Fruit fly (Drosophila melanogaster) whole organism, prepupa: ENCODE measurements around the gene CG31787.

Source experiments
- Blimp-1 ChIP-seq: fragments of 200-800 bp; sonication (Bioruptor generic); optimal IDR thresholded peaks from 3 replicates; lab custom pipeline; 2017; ENCODE audit warnings: missing biosample characterization, missing genetic modification characterization, mild to moderate bottlenecking, moderate library complexity, missing genetic modification reagents
- CG10631 ChIP-seq: fragments of 200-800 bp; sonication (Bioruptor generic); optimal IDR thresholded peaks from 2 replicates; lab custom pipeline; 2016; ENCODE audit warnings: missing biosample characterization, missing genetic modification characterization
- CG10669 ChIP-seq: fragments of 200-800 bp; sonication (Bioruptor generic); optimal IDR thresholded peaks from 3 replicates; lab custom pipeline; 2018; ENCODE audit warnings: missing biosample characterization, mild to moderate bottlenecking, missing genetic modification characterization, moderate library complexity
- CG11294 ChIP-seq: fragments of 200-800 bp; sonication (Bioruptor generic); IDR thresholded peaks from 2 replicates; pipeline ENCODE4 v1.3.6; 2022; ENCODE audit warnings: missing biosample characterization, missing genetic modification characterization
- CG11762 ChIP-seq: fragments of 200-800 bp; sonication (Bioruptor generic); optimal IDR thresholded peaks from 3 replicates; lab custom pipeline; 2016; ENCODE audit warnings: missing biosample characterization, missing genetic modification characterization; ENCODE audit not compliant: insufficient read depth
- CG15336 ChIP-seq: fragments of 200-800 bp; sonication (Bioruptor generic); IDR thresholded peaks from 2 replicates; pipeline ENCODE4 v1.3.6; 2022; ENCODE audit warnings: missing biosample characterization, missing genetic modification characterization
- CG1621 ChIP-seq: fragments of 200-800 bp; sonication (Bioruptor generic); optimal IDR thresholded peaks from 3 replicates; lab custom pipeline; 2018; ENCODE audit warnings: missing biosample characterization, mild to moderate bottlenecking, missing genetic modification characterization
- CG16779 ChIP-seq: fragments of 200-800 bp; sonication (Bioruptor generic); optimal IDR thresholded peaks from 3 replicates; lab custom pipeline; 2017; ENCODE audit warnings: missing biosample characterization, mild to moderate bottlenecking, missing genetic modification characterization
- CG3032 ChIP-seq: fragments of 200-800 bp; optimal IDR thresholded peaks from 2 replicates; lab custom pipeline; 2019; ENCODE audit warnings: missing biosample characterization, mild to moderate bottlenecking, missing genetic modification characterization, moderate library complexity
- CG31627 ChIP-seq: fragments of 200-800 bp; sonication (Bioruptor generic); optimal IDR thresholded peaks from 3 replicates; lab custom pipeline; 2016; ENCODE audit warnings: missing biosample characterization, missing genetic modification characterization
- CG32006 ChIP-seq: fragments of 200-800 bp; sonication (Bioruptor generic); optimal IDR thresholded peaks from 3 replicates; lab custom pipeline; 2017; ENCODE audit warnings: missing biosample characterization, mild to moderate bottlenecking, missing genetic modification characterization
- CG34406 ChIP-seq: fragments of 200-800 bp; sonication (Bioruptor generic); optimal IDR thresholded peaks from 3 replicates; lab custom pipeline; 2016; ENCODE audit warnings: missing biosample characterization, missing genetic modification characterization
- CG4318 ChIP-seq: fragments of 200-800 bp; sonication (Bioruptor generic); optimal IDR thresholded peaks from 3 replicates; lab custom pipeline; 2017; ENCODE audit warnings: missing biosample characterization, mild to moderate bottlenecking, missing genetic modification characterization
- CG6276 ChIP-seq: fragments of 200-800 bp; sonication (Bioruptor generic); optimal IDR thresholded peaks from 2 replicates; lab custom pipeline; 2017; ENCODE audit warnings: missing biosample characterization, mild to moderate bottlenecking, missing genetic modification characterization
- CG6792 ChIP-seq: fragments of 200-800 bp; sonication (Bioruptor generic); optimal IDR thresholded peaks from 3 replicates; lab custom pipeline; 2016; ENCODE audit warnings: missing biosample characterization, missing genetic modification characterization
- CG6808 ChIP-seq: fragments of 200-800 bp; sonication (Bioruptor generic); optimal IDR thresholded peaks from 3 replicates; lab custom pipeline; 2017; ENCODE audit warnings: missing biosample characterization, missing genetic modification characterization, mild to moderate bottlenecking, moderate library complexity, missing genetic modification reagents
- CG6854 ChIP-seq: fragments of 200-800 bp; sonication (Bioruptor generic); optimal IDR thresholded peaks from 2 replicates; lab custom pipeline; 2017; ENCODE audit warnings: missing biosample characterization, mild to moderate bottlenecking, missing genetic modification characterization
- CG7368 ChIP-seq: fragments of 200-800 bp; sonication (Bioruptor generic); optimal IDR thresholded peaks from 3 replicates; lab custom pipeline; 2016; ENCODE audit warnings: missing biosample characterization, missing genetic modification characterization
- CG8119 ChIP-seq: fragments of 200-800 bp; sonication (Bioruptor generic); IDR thresholded peaks from 3 replicates; pipeline ENCODE4 v1.3.6; 2022; ENCODE audit warnings: missing biosample characterization, missing genetic modification characterization
- CG8319 ChIP-seq: fragments of 200-800 bp; sonication (Bioruptor generic); optimal IDR thresholded peaks from 3 replicates; lab custom pipeline; 2016; ENCODE audit warnings: missing biosample characterization, missing genetic modification characterization
- CG8632 ChIP-seq: fragments of 200-800 bp; sonication (Bioruptor generic); optimal IDR thresholded peaks from 3 replicates; lab custom pipeline; 2016; ENCODE audit warnings: missing biosample characterization, missing genetic modification characterization
- CG9139 ChIP-seq: fragments of 200-800 bp; sonication (Bioruptor generic); optimal IDR thresholded peaks from 3 replicates; lab custom pipeline; 2017; ENCODE audit warnings: missing biosample characterization, mild to moderate bottlenecking, missing genetic modification characterization
- Eip75B ChIP-seq: fragments of 200-800 bp; sonication (Bioruptor generic); optimal IDR thresholded peaks from 3 replicates; lab custom pipeline; 2016; ENCODE audit warnings: missing biosample characterization, missing genetic modification characterization
- Eip78C ChIP-seq: fragments of 200-800 bp; sonication (Bioruptor generic); peaks from one replicate; lab custom pipeline; 2016; ENCODE audit warnings: missing biosample characterization, missing genetic modification characterization
- Eip93F ChIP-seq: fragments of 200-800 bp; sonication (Bioruptor generic); optimal IDR thresholded peaks from 2 replicates; lab custom pipeline; 2016; ENCODE audit warnings: missing biosample characterization, mild to moderate bottlenecking, missing genetic modification characterization
- Ets21C ChIP-seq: fragments of 200-800 bp; sonication (Bioruptor generic); optimal IDR thresholded peaks from 3 replicates; lab custom pipeline; 2016; ENCODE audit warnings: missing biosample characterization, missing genetic modification characterization
- Ets96B ChIP-seq: fragments of 200-800 bp; optimal IDR thresholded peaks from 2 replicates; lab custom pipeline; 2019; ENCODE audit warnings: missing biosample characterization, mild to moderate bottlenecking, missing genetic modification characterization, moderate library complexity
- Gug ChIP-seq: fragments of 200-800 bp; sonication (Bioruptor generic); IDR thresholded peaks from 2 replicates; pipeline ENCODE4 v1.3.6; 2022; ENCODE audit warnings: missing biosample characterization, missing genetic modification characterization
- Hr38 ChIP-seq: sonication (Bioruptor generic); optimal IDR thresholded peaks from 2 replicates; lab custom pipeline; 2016; ENCODE audit warnings: missing biosample characterization, missing genetic modification characterization
- Hr39 ChIP-seq: fragments of 200-800 bp; sonication (Bioruptor generic); optimal IDR thresholded peaks from 2 replicates; lab custom pipeline; 2016; ENCODE audit warnings: missing biosample characterization, missing genetic modification characterization
- Hr4 ChIP-seq: fragments of 200-800 bp; sonication (Bioruptor generic); optimal IDR thresholded peaks from 3 replicates; lab custom pipeline; 2016; ENCODE audit warnings: missing biosample characterization, missing genetic modification characterization
- Met ChIP-seq: fragments of 200-800 bp; sonication (Bioruptor generic); optimal IDR thresholded peaks from 3 replicates; lab custom pipeline; 2016; ENCODE audit warnings: missing biosample characterization, missing genetic modification characterization
- OdsH ChIP-seq: fragments of 200-800 bp; sonication (Bioruptor generic); optimal IDR thresholded peaks from 3 replicates; lab custom pipeline; 2016; ENCODE audit warnings: missing biosample characterization, missing genetic modification characterization
- Sox14 ChIP-seq: fragments of 200-800 bp; sonication (Bioruptor generic); optimal IDR thresholded peaks from 3 replicates; lab custom pipeline; 2016; ENCODE audit warnings: missing biosample characterization, missing genetic modification characterization
- Sox15 ChIP-seq: fragments of 200-800 bp; sonication (Bioruptor generic); optimal IDR thresholded peaks from 3 replicates; lab custom pipeline; 2016; ENCODE audit warnings: missing biosample characterization, missing genetic modification characterization
- achi ChIP-seq: fragments of 200-800 bp; sonication (Bioruptor generic); optimal IDR thresholded peaks from 3 replicates; lab custom pipeline; 2016; ENCODE audit warnings: missing biosample characterization, missing genetic modification characterization
- acj6 ChIP-seq: fragments of 200-800 bp; sonication (Bioruptor generic); optimal IDR thresholded peaks from 3 replicates; lab custom pipeline; 2016; ENCODE audit warnings: missing biosample characterization, missing genetic modification characterization
- dsx ChIP-seq: fragments of 200-800 bp; optimal IDR thresholded peaks from 3 replicates; lab custom pipeline; 2019; ENCODE audit warnings: missing biosample characterization, mild to moderate bottlenecking, missing genetic modification characterization, moderate library complexity; ENCODE audit not compliant: poor library complexity, severe bottlenecking
- eg ChIP-seq: fragments of 200-800 bp; sonication (Bioruptor generic); IDR thresholded peaks from 3 replicates; pipeline ENCODE4 v1.3.6; 2022; ENCODE audit warnings: missing biosample characterization, missing genetic modification characterization
- esn ChIP-seq: fragments of 200-800 bp; sonication (Bioruptor generic); optimal IDR thresholded peaks from 2 replicates; lab custom pipeline; 2016; ENCODE audit warnings: missing biosample characterization, mild to moderate bottlenecking, missing genetic modification characterization, moderate library complexity
- fd59A ChIP-seq: fragments of 200-800 bp; sonication (Bioruptor generic); optimal IDR thresholded peaks from 2 replicates; lab custom pipeline; 2017; ENCODE audit warnings: missing biosample characterization, mild to moderate bottlenecking, missing genetic modification characterization, missing genetic modification reagents
- fkh ChIP-seq: fragments of 200-800 bp; sonication (Bioruptor generic); optimal IDR thresholded peaks from 3 replicates; lab custom pipeline; 2017; ENCODE audit warnings: missing biosample characterization, mild to moderate bottlenecking, missing genetic modification characterization, moderate library complexity
- lz ChIP-seq: fragments of 200-800 bp; sonication (Bioruptor generic); optimal IDR thresholded peaks from 3 replicates; lab custom pipeline; 2016; ENCODE audit warnings: missing biosample characterization, missing genetic modification characterization
- pdm3 ChIP-seq: fragments of 200-800 bp; sonication (Bioruptor generic); optimal IDR thresholded peaks from 3 replicates; lab custom pipeline; 2016; ENCODE audit warnings: missing biosample characterization, missing genetic modification characterization
- spab ChIP-seq: fragments of 200-800 bp; sonication (Bioruptor generic); optimal IDR thresholded peaks from 2 replicates; lab custom pipeline; 2017; ENCODE audit warnings: missing biosample characterization, mild to moderate bottlenecking, missing genetic modification characterization, missing genetic modification reagents
- svp ChIP-seq: fragments of 200-800 bp; sonication (Bioruptor generic); peaks from one replicate; lab custom pipeline; 2016; ENCODE audit warnings: missing biosample characterization, missing genetic modification characterization
- topi ChIP-seq: fragments of 200-800 bp; sonication (Bioruptor generic); optimal IDR thresholded peaks from 3 replicates; lab custom pipeline; 2016; ENCODE audit warnings: missing biosample characterization, missing genetic modification characterization
- vri ChIP-seq: fragments of 200-800 bp; sonication (Bioruptor generic); optimal IDR thresholded peaks from 3 replicates; lab custom pipeline; 2016; ENCODE audit warnings: missing biosample characterization, mild to moderate bottlenecking, missing genetic modification characterization

CG31787 gene

dm6 chr2L:18331612-18332011 is 46.1 kb upstream of the CG31787 start (continued):
- TF ChIP-seq Gug (no peak), Met (GFP tag; lab: Kevin White, UChicago) (no peak), CG3032 (tag; lab: Kevin White, UChicago) (no peak), fkh (no peak), Eip75B (GFP tag; lab: Kevin White, UChicago) (peak; percentile 27), Hr38 (GFP tag; lab: Kevin White, UChicago) (no peak), Hr39 (no peak), dsx (GFP tag; lab: Kevin White, UChicago) (no peak), achi (GFP tag; lab: Kevin White, UChicago) (peak; percentile 26), CG4318 (GFP tag; lab: Kevin White, UChicago) (peak; percentile 25), CG6854 (GFP tag; lab: Kevin White, UChicago) (no peak), Ets96B (tag; lab: Kevin White, UChicago) (no peak), Eip78C (GFP tag; lab: Kevin White, UChicago) (peak; percentile 82), Blimp-1 (no peak), CG8119 (GFP tag; lab: Robert Waterston, UW) (peak; percentile 78), Sox15 (GFP tag; lab: Kevin White, UChicago) (no peak), Hr4 (GFP tag; lab: Kevin White, UChicago) (peak; percentile 76), CG8632 (GFP tag; lab: Kevin White, UChicago) (no peak), CG6276 (GFP tag; lab: Kevin White, UChicago) (peak; percentile 48), esn (GFP tag; lab: Kevin White, UChicago) (no peak), vri (GFP tag; lab: Kevin White, UChicago) (no peak), OdsH (peak; percentile 47), fd59A (GFP tag; lab: Kevin White, UChicago) (no peak), lz (GFP tag; lab: Kevin White, UChicago) (no peak)

dm6 chr2L:18328737-18329136 is 43.2 kb upstream of the CG31787 start:
- TF ChIP-seq esn (GFP tag; lab: Kevin White, UChicago): peak; percentile 65
- peak; percentile 17 for TF ChIP-seq CG6808 (GFP tag; lab: Kevin White, UChicago)
- peak; percentile 40 for TF ChIP-seq CG8632 (GFP tag; lab: Kevin White, UChicago)
- peak; percentile 61 for TF ChIP-seq CG31627 (GFP tag; lab: Kevin White, UChicago)
- TF ChIP-seq eg: peak; percentile 84
- TF ChIP-seq CG4318 (GFP tag; lab: Kevin White, UChicago): peak; percentile 59
- TF ChIP-seq Sox14 (GFP tag; lab: Kevin White, UChicago): peak; percentile 61
- TF ChIP-seq spab (GFP tag; lab: Kevin White, UChicago): peak; percentile 42
- TF ChIP-seq acj6 (GFP tag; lab: Kevin White, UChicago): peak; percentile 80
- TF ChIP-seq CG6854 (GFP tag; lab: Kevin White, UChicago): no peak
- peak; percentile 68 for TF ChIP-seq CG6276 (GFP tag; lab: Kevin White, UChicago)
- peak; percentile 81 for TF ChIP-seq CG15336 (GFP tag; lab: Robert Waterston, UW)
- TF ChIP-seq CG32006 (GFP tag; lab: Kevin White, UChicago): peak; percentile 85
- TF ChIP-seq dsx (GFP tag; lab: Kevin White, UChicago): no peak
- TF ChIP-seq CG9139 (GFP tag; lab: Kevin White, UChicago): no peak
- peak; percentile 19 for TF ChIP-seq vri (GFP tag; lab: Kevin White, UChicago)
- peak; percentile 28 for TF ChIP-seq Sox15 (GFP tag; lab: Kevin White, UChicago)
- no peak for TF ChIP-seq svp
- TF ChIP-seq CG11762: peak; percentile 44
- peak; percentile 58 for TF ChIP-seq Eip75B (GFP tag; lab: Kevin White, UChicago)
- peak; percentile 16 for TF ChIP-seq CG16779 (tag; lab: Kevin White, UChicago)
- TF ChIP-seq CG34406 (GFP tag; lab: Kevin White, UChicago): peak; percentile 31
- peak; percentile 79 for TF ChIP-seq Eip78C (GFP tag; lab: Kevin White, UChicago)
- TF ChIP-seq CG8319 (GFP tag; lab: Kevin White, UChicago): peak; percentile 32
- peak; percentile 42 for TF ChIP-seq Hr39
- TF ChIP-seq CG10669 (GFP tag; lab: Kevin White, UChicago): peak; percentile 64
- TF ChIP-seq Ets21C (GFP tag; lab: Kevin White, UChicago): no peak
- TF ChIP-seq Gug: peak; percentile 75
- TF ChIP-seq CG10631 (GFP tag; lab: Kevin White, UChicago): peak; percentile 51
- TF ChIP-seq fd59A (GFP tag; lab: Kevin White, UChicago): no peak
- TF ChIP-seq CG11294 (GFP tag; lab: Robert Waterston, UW): peak; percentile 62
- TF ChIP-seq OdsH: peak; percentile 61
- TF ChIP-seq CG7368 (GFP tag; lab: Kevin White, UChicago): peak; percentile 54
- peak; percentile 7 for TF ChIP-seq topi (GFP tag; lab: Kevin White, UChicago)
- TF ChIP-seq CG6792: peak; percentile 71
- TF ChIP-seq pdm3 (GFP tag; lab: Kevin White, UChicago): peak; percentile 78
- TF ChIP-seq Eip93F: no peak
- peak; percentile 49 for TF ChIP-seq lz (GFP tag; lab: Kevin White, UChicago)
- TF ChIP-seq CG1621: peak; percentile 20
